Worm (Caenorhabditis elegans) whole organism, late embryonic: Measurements from ENCODE around the gene plep-1.

ENCODE experiments used
- C08G9.2 ChIP-seq: sonication (generic microtip); optimal IDR thresholded peaks from 2 replicates; lab custom pipeline; 2016; ENCODE audit warnings: mild to moderate bottlenecking, missing genetic modification characterization, moderate library complexity, missing compliant biosample characterization
- K02D7.2 ChIP-seq: sonication (generic microtip); optimal IDR thresholded peaks from 2 replicates; lab custom pipeline; 2017; ENCODE audit warnings: mild to moderate bottlenecking, missing genetic modification characterization, missing compliant biosample characterization
- Y22D7AL.16 ChIP-seq: sonication (generic microtip); optimal IDR thresholded peaks from 2 replicates; lab custom pipeline; 2016; ENCODE audit warnings: missing genetic modification characterization, missing compliant biosample characterization
- ahr-1 ChIP-seq: sonication (generic microtip); optimal IDR thresholded peaks from 2 replicates; lab custom pipeline; 2016; ENCODE audit warnings: missing genetic modification characterization, missing compliant biosample characterization
- ama-1 ChIP-seq: fragments of 150-350 bp; optimal IDR thresholded peaks from 2 replicates; lab custom pipeline; 2014
- ceh-18 ChIP-seq: sonication (generic microtip); optimal IDR thresholded peaks from 2 replicates; lab custom pipeline; 2016; ENCODE audit warnings: missing genetic modification characterization, missing compliant biosample characterization
- ceh-19 ChIP-seq: fragments of 200-800 bp; sonication (Bioruptor generic); optimal IDR thresholded peaks from 2 replicates; lab custom pipeline; 2018; ENCODE audit warnings: mild to moderate bottlenecking, missing genetic modification characterization, missing compliant biosample characterization
- ceh-22 ChIP-seq: sonication (generic microtip); optimal IDR thresholded peaks from 2 replicates; lab custom pipeline; 2017; ENCODE audit warnings: missing biosample characterization, missing genetic modification characterization
- ceh-24 ChIP-seq: sonication (generic microtip); optimal IDR thresholded peaks from 2 replicates; lab custom pipeline; 2016; ENCODE audit warnings: mild to moderate bottlenecking, missing genetic modification characterization, missing compliant biosample characterization
- ceh-30 ChIP-seq: fragments of 150-350 bp; optimal IDR thresholded peaks from 2 replicates; lab custom pipeline; 2014; ENCODE audit warnings: missing biosample characterization, missing genetic modification characterization
- ceh-45 ChIP-seq: fragments of 200-800 bp; sonication (Bioruptor generic); IDR thresholded peaks from 2 replicates; pipeline ENCODE4 v1.3.6; 2022; ENCODE audit warnings: missing genetic modification reagents, missing genetic modification characterization, missing compliant biosample characterization
- ceh-48 ChIP-seq: sonication (generic microtip); optimal IDR thresholded peaks from 2 replicates; lab custom pipeline; 2016; ENCODE audit warnings: missing genetic modification characterization, inconsistent platforms, missing compliant biosample characterization
- ceh-6 ChIP-seq: fragments of 200-800 bp; sonication (Bioruptor generic); optimal IDR thresholded peaks from 2 replicates; lab custom pipeline; 2018; ENCODE audit warnings: mild to moderate bottlenecking, missing genetic modification characterization, missing compliant biosample characterization
- che-1 ChIP-seq: sonication (generic microtip); optimal IDR thresholded peaks from 2 replicates; lab custom pipeline; 2016; ENCODE audit warnings: mild to moderate bottlenecking, missing genetic modification characterization, missing compliant biosample characterization
- dmd-4 ChIP-seq: sonication (generic microtip); optimal IDR thresholded peaks from 2 replicates; lab custom pipeline; 2016; ENCODE audit warnings: borderline replicate concordance, missing genetic modification characterization, missing compliant biosample characterization
- elt-2 ChIP-seq: sonication (generic microtip); optimal IDR thresholded peaks from 2 replicates; lab custom pipeline; 2016; ENCODE audit warnings: missing genetic modification reagents, missing genetic modification characterization, missing compliant biosample characterization
- elt-4 ChIP-seq: sonication (generic microtip); optimal IDR thresholded peaks from 2 replicates; lab custom pipeline; 2016; ENCODE audit warnings: missing genetic modification characterization, missing compliant biosample characterization
- fax-1 ChIP-seq: sonication (generic microtip); optimal IDR thresholded peaks from 2 replicates; lab custom pipeline; 2016; ENCODE audit warnings: missing genotype, missing genetic modification characterization, missing compliant biosample characterization
- fkh-10 ChIP-seq: fragments of 150-350 bp; optimal IDR thresholded peaks from 2 replicates; lab custom pipeline; 2014; ENCODE audit warnings: missing biosample characterization, missing genetic modification reagents, missing genetic modification characterization
- gmeb-2 ChIP-seq: sonication (generic microtip); optimal IDR thresholded peaks from 2 replicates; lab custom pipeline; 2016; ENCODE audit warnings: missing genetic modification characterization, inconsistent platforms, missing compliant biosample characterization
- hlh-13 ChIP-seq: fragments of 200-800 bp; sonication (Bioruptor generic); optimal IDR thresholded peaks from 2 replicates; lab custom pipeline; 2018; ENCODE audit warnings: mild to moderate bottlenecking, missing genetic modification characterization, missing compliant biosample characterization
- hlh-15 ChIP-seq: sonication (generic microtip); optimal IDR thresholded peaks from 2 replicates; lab custom pipeline; 2016; ENCODE audit warnings: missing genetic modification characterization, missing compliant biosample characterization
- hlh-6 ChIP-seq: sonication (generic microtip); optimal IDR thresholded peaks from 2 replicates; lab custom pipeline; 2016; ENCODE audit warnings: missing genotype, missing genetic modification characterization, missing compliant biosample characterization
- lin-11 ChIP-seq: fragments of 200-800 bp; sonication (Bioruptor generic); optimal IDR thresholded peaks from 2 replicates; lab custom pipeline; 2018; ENCODE audit warnings: mild to moderate bottlenecking, missing genetic modification characterization, missing compliant biosample characterization
- madf-2 ChIP-seq: sonication (generic microtip); optimal IDR thresholded peaks from 2 replicates; lab custom pipeline; 2017; ENCODE audit warnings: missing genetic modification characterization, missing compliant biosample characterization
- mec-3 ChIP-seq: sonication (generic microtip); optimal IDR thresholded peaks from 2 replicates; lab custom pipeline; 2016; ENCODE audit warnings: borderline replicate concordance, missing genetic modification characterization, missing compliant biosample characterization
- nfya-1 ChIP-seq: sonication (generic microtip); optimal IDR thresholded peaks from 2 replicates; lab custom pipeline; 2017; ENCODE audit warnings: missing genetic modification characterization, mild to moderate bottlenecking, missing compliant biosample characterization, antibody characterized with exemption, moderate library complexity
- nhr-11 ChIP-seq: fragments of 150-350 bp; optimal IDR thresholded peaks from 2 replicates; lab custom pipeline; 2014; ENCODE audit warnings: missing biosample characterization, missing genetic modification characterization
- odd-2 ChIP-seq: sonication (generic microtip); optimal IDR thresholded peaks from 2 replicates; lab custom pipeline; 2017; ENCODE audit warnings: antibody characterized with exemption, mild to moderate bottlenecking, missing genetic modification characterization, missing compliant biosample characterization
- pat-9 ChIP-seq: fragments of 200-800 bp; sonication (Bioruptor generic); optimal IDR thresholded peaks from 2 replicates; lab custom pipeline; 2018; ENCODE audit warnings: mild to moderate bottlenecking, missing genetic modification characterization, moderate library complexity, missing compliant biosample characterization
- pha-2 ChIP-seq: sonication (generic microtip); optimal IDR thresholded peaks from 2 replicates; lab custom pipeline; 2017; ENCODE audit warnings: mild to moderate bottlenecking, missing genetic modification characterization, missing compliant biosample characterization
- pha-4 ChIP-seq: fragments of 150-350 bp; optimal IDR thresholded peaks from 2 replicates; lab custom pipeline; 2018; ENCODE audit warnings: missing biosample characterization, missing genetic modification reagents, missing genetic modification characterization
- ref-2 ChIP-seq: sonication (generic microtip); optimal IDR thresholded peaks from 2 replicates; lab custom pipeline; 2016; ENCODE audit warnings: missing genetic modification characterization, missing compliant biosample characterization
- sox-2 ChIP-seq: fragments of 200-800 bp; sonication (Bioruptor generic); IDR thresholded peaks from 2 replicates; pipeline ENCODE4 v1.3.6; 2022; ENCODE audit warnings: missing genetic modification reagents, missing genetic modification characterization, missing compliant biosample characterization
- unc-3 ChIP-seq, 2 experiments: fragments of 200-800 bp in 1 of 2; sonication (Bioruptor generic) in 1 of 2; sonication (generic microtip) in 1 of 2; conservative IDR thresholded peaks in 1 of 2; optimal IDR thresholded peaks in 1 of 2; 2 replicates each; pipeline versions ENCODE4 v1.3.6 to Lab custom; 2016 to 2022; ENCODE audit warnings: missing compliant biosample characterization in 2 of 2, missing genetic modification characterization in 2 of 2, missing genetic modification reagents in 1 of 2
- unc-42 ChIP-seq: sonication (generic microtip); optimal IDR thresholded peaks from 2 replicates; lab custom pipeline; 2016; ENCODE audit warnings: missing genotype, missing genetic modification characterization, missing compliant biosample characterization

plep-1 gene

ce11 chrII:4344317-4344716 lies 32.3 kb upstream of the plep-1 start:
- TF ChIP-seq hlh-6 (tag; lab: Kevin White, UChicago), result peak; percentile 30
- no peak for TF ChIP-seq ceh-19
- no peak for TF ChIP-seq C08G9.2 (tag; lab: Kevin White, UChicago)
- no peak for TF ChIP-seq ama-1 (lab: Kevin White, UChicago)
- TF ChIP-seq ceh-30 (tag; lab: Kevin White, UChicago), result no peak

- TF ChIP-seq nfya-1 (tag; lab: Kevin White, UChicago) (peak; percentile 98), ref-2 (tag; lab: Kevin White, UChicago) (no peak)
Measured at ce11 chrII:4341484-4341883, 29.5 kb upstream of the plep-1 start.

- TF ChIP-seq hlh-15 (tag; lab: Kevin White, UChicago) (no peak), fax-1 (tag; lab: Kevin White, UChicago) (no peak), ahr-1 (tag; lab: Kevin White, UChicago) (no peak), pha-2 (tag; lab: Kevin White, UChicago) (no peak), ceh-24 (tag; lab: Kevin White, UChicago) (no peak)
- TF ChIP-seq, all 69 proteins: peak for 0
Measured at ce11 chrII:4339882-4340281, 27.9 kb upstream of the plep-1 start, which contains the start of gene athp-2. Gene athp-2 (plus strand): TSS chrII:4340182.

- no peak for TF ChIP-seq K02D7.2
- no peak for TF ChIP-seq sox-2 (GFP tag; lab: Robert Waterston, UW)
- TF ChIP-seq hlh-13, result no peak
- no peak for TF ChIP-seq unc-42 (tag; lab: Kevin White, UChicago)
- peak; percentile 90 for TF ChIP-seq nfya-1 (tag; lab: Kevin White, UChicago)
- no peak for TF ChIP-seq ceh-19
- no peak for TF ChIP-seq ceh-18
Measured at ce11 chrII:4337731-4338130, 25.7 kb upstream of the plep-1 start.

DNA sequence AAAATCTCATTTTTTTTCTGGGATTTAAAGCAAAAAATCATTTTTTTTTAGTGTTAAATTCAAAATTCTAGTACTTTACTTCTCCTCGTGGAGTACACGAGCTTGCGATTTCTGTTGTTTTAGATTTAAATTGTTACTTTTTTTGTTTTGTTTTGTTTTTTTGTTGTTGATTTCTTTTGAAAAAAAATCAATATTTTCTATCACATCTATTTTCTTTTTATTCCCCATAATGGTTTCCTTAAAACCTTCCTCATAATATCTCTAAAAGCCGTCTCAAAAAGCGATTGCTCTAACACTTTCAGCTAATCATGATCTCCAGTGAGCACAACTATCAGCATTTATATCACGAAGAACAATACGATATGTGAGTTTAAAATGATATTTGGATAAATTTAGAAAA lies 22.4 kb upstream of the plep-1 start, which contains the start of gene madf-3:
madf-3 (plus strand) TSS at position 301 of the 400 bp plus-strand sequence.
- TF ChIP-seq elt-2 (tag; lab: Kevin White, UChicago) (no peak), ama-1 (lab: Kevin White, UChicago) (no peak), ceh-48 (tag; lab: Kevin White, UChicago) (no peak), ceh-24 (tag; lab: Kevin White, UChicago) (no peak)

DNA sequence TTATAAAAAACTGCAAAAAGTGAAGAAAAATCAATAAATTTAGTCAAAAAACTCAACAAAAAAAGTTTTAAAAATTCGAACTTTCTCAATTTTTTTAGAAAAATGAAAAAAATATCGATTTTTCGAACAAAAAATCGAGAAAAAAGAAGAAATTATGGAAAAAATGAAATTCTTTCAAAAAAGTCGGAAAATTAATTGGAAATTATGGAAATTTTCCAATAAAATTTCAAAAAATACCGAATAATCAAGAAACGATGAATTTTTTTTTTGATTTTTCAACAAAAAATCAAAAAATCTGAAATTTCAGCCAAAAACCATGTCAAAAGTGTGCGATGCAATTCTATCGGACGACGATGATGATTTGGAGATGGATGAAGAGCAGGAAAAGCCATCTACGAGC lies 16.7 kb upstream of the plep-1 start, which contains the start of gene H20J04.4:
H20J04.4 (plus strand) TSS at position 301 of the 400 bp plus-strand sequence.
- no peak for TF ChIP-seq pha-2 (tag; lab: Kevin White, UChicago)
- no peak for TF ChIP-seq ceh-19
- TF ChIP-seq madf-2, result no peak
- TF ChIP-seq ceh-22, result no peak
- TF ChIP-seq elt-4 (tag; lab: Kevin White, UChicago), result no peak
- TF ChIP-seq Y22D7AL.16 (tag; lab: Kevin White, UChicago), result no peak
- TF ChIP-seq ceh-6 (GFP tag; lab: Kevin White, UChicago), result no peak

- TF ChIP-seq lin-11 (tag; lab: Kevin White, UChicago) (no peak), nfya-1 (tag; lab: Kevin White, UChicago) (no peak), ama-1 (lab: Kevin White, UChicago) (no peak), mec-3 (tag; lab: Kevin White, UChicago) (no peak), gmeb-2 (tag; lab: Kevin White, UChicago) (no peak), nhr-11 (tag; lab: Kevin White, UChicago) (no peak), hlh-6 (tag; lab: Kevin White, UChicago) (no peak), ceh-45 (GFP tag; lab: Robert Waterston, UW) (no peak), dmd-4 (tag; lab: Kevin White, UChicago) (no peak), pha-4 (tag; lab: Kevin White, UChicago) (no peak), Y22D7AL.16 (tag; lab: Kevin White, UChicago) (no peak), fkh-10 (GFP tag; lab: Kevin White, UChicago) (no peak), ceh-19 (no peak), pat-9 (no peak), che-1 (tag; lab: Kevin White, UChicago) (no peak), odd-2 (tag; lab: Kevin White, UChicago) (no peak), unc-3 (GFP tag; conservative IDR thresholded peaks at IDR 0.05; lab: Robert Waterston, UW) (no peak), unc-3 (tag; optimal IDR thresholded peaks at IDR 0.05; lab: Kevin White, UChicago) (no peak)
Measured at ce11 chrII:4326420-4326819, 14.4 kb upstream of the plep-1 start, which contains the start of gene pfd-2. Gene pfd-2 (plus strand): TSS chrII:4326720.
